Fruit fly (Drosophila melanogaster): Measurements from ENCODE around the gene Saf6.

The Saf6 gene

DNA sequence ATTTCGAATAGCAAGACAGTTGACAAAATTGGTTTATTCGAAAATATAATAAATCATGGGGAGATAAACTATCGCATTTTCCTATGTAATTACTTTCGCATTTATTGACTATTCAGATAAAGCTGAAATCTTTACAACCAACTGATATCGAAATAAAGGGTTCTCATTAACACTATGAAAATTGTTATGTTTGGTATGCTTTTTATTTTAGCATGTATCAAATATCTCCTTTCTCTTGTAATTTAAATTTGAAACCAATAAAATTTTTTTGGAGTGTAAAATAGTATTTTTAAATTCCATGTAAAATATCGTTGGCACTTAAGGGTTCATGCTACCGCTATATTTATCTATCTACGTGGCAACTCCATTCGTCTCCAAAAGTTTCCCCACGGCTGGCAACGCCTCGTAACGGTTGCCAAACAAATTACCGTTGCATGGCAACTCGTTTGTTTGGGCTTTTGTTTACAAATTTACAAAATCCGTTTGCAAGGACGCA is 39.4 kb upstream of the Saf6 start, which contains the start of gene CG13949 (continued):
- TF ChIP-seq ase (GFP tag; IDR thresholded peaks at IDR 0.05) (peak; percentile 71; the same call in 2 of the 3 replicates), H2.0 (GFP tag; IDR thresholded peaks at IDR 0.05) (peak; percentile 80), Spps (tag; optimal IDR thresholded peaks at IDR 0.05) (no peak), CG12155 (GFP tag; optimal IDR thresholded peaks at IDR 0.05) (peak; percentile 69), CG10565 (GFP tag; optimal IDR thresholded peaks at IDR 0.05) (no peak), CG2202 (tag; optimal IDR thresholded peaks at IDR 0.05) (peak; percentile 11), lov (optimal IDR thresholded peaks at IDR 0.05) (no peak), lov (GFP tag; IDR thresholded peaks at IDR 0.05) (no peak), Elba2 (GFP tag; optimal IDR thresholded peaks at IDR 0.05) (no peak), Aef1 (GFP tag; IDR thresholded peaks at IDR 0.05) (peak; percentile 82), CG7928 (GFP tag; optimal IDR thresholded peaks at IDR 0.05) (no peak), CG31365 (tag; optimal IDR thresholded peaks at IDR 0.05) (no peak), rib (GFP tag; IDR thresholded peaks at IDR 0.05) (peak; percentile 80), CG6791 (GFP tag; IDR thresholded peaks at IDR 0.05; ENCODE audit: partially characterized antibody) (peak; percentile 65; the same call in 2 of the 3 replicates), CG7786 (GFP tag; optimal IDR thresholded peaks at IDR 0.05) (no peak), Med (GFP tag) (peak; percentile 89), Sin3A (optimal IDR thresholded peaks at IDR 0.05) (no peak), CG9215 (GFP tag; IDR thresholded peaks at IDR 0.05) (peak; percentile 39), HmgD (GFP tag; optimal IDR thresholded peaks at IDR 0.05) (peak; percentile 82), Dek (tag; optimal IDR thresholded peaks at IDR 0.05) (peak; percentile 68), Nf-YC (tag; optimal IDR thresholded peaks at IDR 0.05) (peak; percentile 62), CG30403 (GFP tag; optimal IDR thresholded peaks at IDR 0.05) (peak; percentile 70), ERR (GFP tag; optimal IDR thresholded peaks at IDR 0.05) (no peak), bsh (GFP tag; optimal IDR thresholded peaks at IDR 0.05) (peak in 1 of 2 experiments; percentile 58), tll (GFP tag; optimal IDR thresholded peaks at IDR 0.05) (no peak), CG3726 (GFP tag; IDR thresholded peaks at IDR 0.05) (no peak), CG1529 (GFP tag; optimal IDR thresholded peaks at IDR 0.05) (peak; percentile 31), caup (GFP tag; optimal IDR thresholded peaks at IDR 0.05; ENCODE audit: severe bottlenecking) (peak; percentile 53), HmgZ (tag; optimal IDR thresholded peaks at IDR 0.05) (peak; percentile 85), CG8765 (GFP tag; IDR thresholded peaks at IDR 0.05) (peak; percentile 49; the same call in 1 of the 2 replicates), CG17385 (GFP tag; optimal IDR thresholded peaks at IDR 0.05) (peak; percentile 46), zfh1 (GFP tag; IDR thresholded peaks at IDR 0.05) (peak; percentile 77; the same call in 2 of the 3 replicates), Dip2 (GFP tag; IDR thresholded peaks at IDR 0.05) (no peak), Poxn (GFP tag; IDR thresholded peaks at IDR 0.05) (0 out of 2 replicates have a peak, but pooled peaks have one; percentile 8), dan (GFP tag; IDR thresholded peaks at IDR 0.05) (no peak), CG8290 (GFP tag; optimal IDR thresholded peaks at IDR 0.05) (peak; percentile 49), CG8290 (tag; optimal IDR thresholded peaks at IDR 0.05) (peak in 1 of 2 experiments; percentile 80), dati (GFP tag; IDR thresholded peaks at IDR 0.05) (peak; percentile 60; the same call in 1 of the 2 replicates), tap (tag; optimal IDR thresholded peaks at IDR 0.05) (peak; percentile 28), croc (GFP tag; conservative IDR thresholded peaks at IDR 0.05) (no peak; the same call in 2 of the 3 replicates), Ssrp (tag; optimal IDR thresholded peaks at IDR 0.05) (peak; percentile 20), TFAM (GFP tag; optimal IDR thresholded peaks at IDR 0.05) (no peak), fd3F (GFP tag; optimal IDR thresholded peaks at IDR 0.05) (peak; percentile 38), sens-2 (GFP tag; IDR thresholded peaks at IDR 0.05) (no peak), CG2875 (GFP tag; optimal IDR thresholded peaks at IDR 0.05) (peak; percentile 22), CG6654 (GFP tag; optimal IDR thresholded peaks at IDR 0.05) (no peak), Fer3 (tag; optimal IDR thresholded peaks at IDR 0.05) (peak; percentile 72), CG12104 (GFP tag; optimal IDR thresholded peaks at IDR 0.05) (peak; percentile 31), CG11723 (GFP tag; optimal IDR thresholded peaks at IDR 0.05) (no peak), CG31441 (GFP tag; IDR thresholded peaks at IDR 0.05) (peak; percentile 59), lab (GFP tag; optimal IDR thresholded peaks at IDR 0.05) (peak; percentile 85)
